Fruit fly (Drosophila melanogaster): ENCODE results near the gene wntD.

Gene wntD

DNA sequence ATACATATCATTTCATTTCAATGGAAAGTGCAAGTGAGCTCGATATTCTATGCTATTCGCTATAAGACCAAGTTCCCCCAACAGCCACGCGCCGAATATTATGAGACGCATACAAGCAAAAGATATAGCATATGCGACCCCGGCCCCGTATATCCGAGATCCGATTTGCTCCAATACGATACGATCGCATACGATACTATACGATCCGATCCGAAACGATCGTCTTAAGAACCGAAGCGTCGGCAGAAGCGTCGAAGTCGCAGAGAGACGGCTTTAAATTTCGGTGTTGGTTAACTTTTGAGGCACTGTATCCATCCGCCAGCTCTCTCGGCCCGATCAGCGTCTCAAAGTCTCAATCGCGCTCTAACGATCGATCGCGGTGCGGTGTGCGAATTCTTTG lies 13.6 kb downstream of the wntD start, which contains the start of gene CG8630:
Gene CG8630 (plus strand): TSS at position 303 of the 400 bp plus-strand sequence.
- TF ChIP-seq ovo (GFP tag; optimal IDR thresholded peaks at IDR 0.05), result no peak
- no peak for TF ChIP-seq cnc (optimal IDR thresholded peaks at IDR 0.05)
- TF ChIP-seq Mnt (GFP tag; optimal IDR thresholded peaks at IDR 0.05), result no peak
- no peak for TF ChIP-seq Hr96 (GFP tag; optimal IDR thresholded peaks at IDR 0.05)
- no peak for TF ChIP-seq toe (GFP tag; optimal IDR thresholded peaks at IDR 0.05)
- TF ChIP-seq pad (GFP tag; optimal IDR thresholded peaks at IDR 0.05), result no peak
- no peak for TF ChIP-seq CG12768 (GFP tag; optimal IDR thresholded peaks at IDR 0.05)
- TF ChIP-seq CG7045 (GFP tag; optimal IDR thresholded peaks at IDR 0.05), result no peak
- no peak for TF ChIP-seq Crg-1 (GFP tag; optimal IDR thresholded peaks at IDR 0.05)
- no peak for TF ChIP-seq CG11617 (GFP tag; optimal IDR thresholded peaks at IDR 0.05)
- no peak for TF ChIP-seq bab1 (GFP tag; optimal IDR thresholded peaks at IDR 0.05)
- TF ChIP-seq kay (GFP tag; ENCODE audit: borderline replicate concordance), result no peak
- no peak for TF ChIP-seq CG7101 (tag; optimal IDR thresholded peaks at IDR 0.05)
- TF ChIP-seq CG33017 (tag; optimal IDR thresholded peaks at IDR 0.05), result no peak

dm6 chr3R:13275473-13275872 lies 17.5 kb downstream of the wntD start:
- TF ChIP-seq cic (GFP tag; optimal IDR thresholded peaks at IDR 0.05) (no peak), pad (GFP tag; optimal IDR thresholded peaks at IDR 0.05) (no peak), CG5204 (GFP tag; optimal IDR thresholded peaks at IDR 0.05) (no peak), cnc (optimal IDR thresholded peaks at IDR 0.05) (no peak), toe (GFP tag; optimal IDR thresholded peaks at IDR 0.05) (no peak), tj (GFP tag; optimal IDR thresholded peaks at IDR 0.05) (no peak), Mnt (GFP tag; optimal IDR thresholded peaks at IDR 0.05) (no peak), CG12768 (GFP tag; optimal IDR thresholded peaks at IDR 0.05) (no peak), CG7101 (tag; optimal IDR thresholded peaks at IDR 0.05) (no peak)

DNA sequence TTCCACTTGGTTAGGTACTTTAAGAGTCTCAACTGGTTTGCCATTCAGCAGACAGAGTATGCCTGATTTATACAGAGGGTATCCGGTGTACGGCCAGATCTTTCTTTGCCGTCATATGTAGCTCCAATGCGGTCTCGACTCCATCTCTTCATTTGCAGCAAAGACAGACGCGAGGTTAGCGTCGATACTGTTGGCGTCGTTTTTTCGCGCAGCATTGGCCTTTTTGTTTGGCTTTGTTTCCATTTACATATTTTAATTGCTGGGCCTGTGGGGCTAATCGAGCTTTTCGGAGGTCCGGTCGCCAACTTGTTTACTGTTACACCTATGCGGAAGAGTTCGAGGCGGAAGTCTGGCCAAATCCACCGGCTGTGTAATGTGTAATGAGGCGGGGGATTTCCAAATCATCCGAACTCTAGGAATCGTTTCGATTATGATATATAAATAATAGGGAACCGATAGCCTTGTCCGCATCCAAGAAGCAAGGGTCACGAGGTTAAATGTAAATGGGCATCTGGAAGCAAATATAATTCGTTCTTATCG lies 18.7 kb downstream of the wntD start:
- no peak for TF ChIP-seq kay (GFP tag; ENCODE audit: borderline replicate concordance)
- no peak for TF ChIP-seq CG33017 (tag; optimal IDR thresholded peaks at IDR 0.05)
- no peak for TF ChIP-seq tj (GFP tag; optimal IDR thresholded peaks at IDR 0.05)
- TF ChIP-seq Mnt (GFP tag; optimal IDR thresholded peaks at IDR 0.05), result no peak
- no peak for TF ChIP-seq CG12768 (GFP tag; optimal IDR thresholded peaks at IDR 0.05)
- TF ChIP-seq pad (GFP tag; optimal IDR thresholded peaks at IDR 0.05), result no peak
- TF ChIP-seq CG1620 (GFP tag; optimal IDR thresholded peaks at IDR 0.05), result no peak
- no peak for TF ChIP-seq Crg-1 (GFP tag; optimal IDR thresholded peaks at IDR 0.05)
- TF ChIP-seq Hr96 (GFP tag; optimal IDR thresholded peaks at IDR 0.05), result no peak
- no peak for TF ChIP-seq Clk (GFP tag; optimal IDR thresholded peaks at IDR 0.05)
- no peak for TF ChIP-seq cic (GFP tag; optimal IDR thresholded peaks at IDR 0.05)
- no peak for TF ChIP-seq CG7101 (tag; optimal IDR thresholded peaks at IDR 0.05)
- TF ChIP-seq CG14711 (tag; optimal IDR thresholded peaks at IDR 0.05), result no peak
- no peak for TF ChIP-seq CG11617 (GFP tag; optimal IDR thresholded peaks at IDR 0.05)
- TF ChIP-seq ovo (GFP tag; optimal IDR thresholded peaks at IDR 0.05), result no peak
- no peak for TF ChIP-seq toe (GFP tag; optimal IDR thresholded peaks at IDR 0.05)
- TF ChIP-seq bab1 (GFP tag; optimal IDR thresholded peaks at IDR 0.05), result no peak
- no peak for TF ChIP-seq CG7045 (GFP tag; optimal IDR thresholded peaks at IDR 0.05)

DNA sequence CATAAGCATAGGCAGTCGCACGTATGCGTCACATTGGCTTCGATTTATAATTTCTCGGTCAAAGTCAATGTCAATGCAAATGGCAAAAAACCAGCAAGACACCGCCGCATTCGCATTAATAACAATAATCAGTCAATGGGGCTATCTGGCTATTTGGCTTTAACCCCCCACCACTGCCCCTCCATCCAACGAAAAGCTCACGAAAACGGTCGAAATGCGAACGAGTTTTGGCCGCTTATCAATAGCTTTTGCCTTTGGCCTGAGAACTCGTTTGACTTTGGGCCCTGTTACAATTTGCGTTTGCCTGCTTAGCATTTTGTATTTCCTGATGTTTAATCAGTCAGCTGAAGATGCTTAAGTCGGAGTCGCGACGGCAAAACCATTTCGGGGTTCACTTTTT lies 19.5 kb downstream of the wntD start:
- no peak for TF ChIP-seq Mnt (GFP tag; optimal IDR thresholded peaks at IDR 0.05)
- no peak for TF ChIP-seq CG7045 (GFP tag; optimal IDR thresholded peaks at IDR 0.05)
- no peak for TF ChIP-seq Hr96 (GFP tag; optimal IDR thresholded peaks at IDR 0.05)
- no peak for TF ChIP-seq tj (GFP tag; optimal IDR thresholded peaks at IDR 0.05)
- TF ChIP-seq cnc (optimal IDR thresholded peaks at IDR 0.05), result no peak

DNA sequence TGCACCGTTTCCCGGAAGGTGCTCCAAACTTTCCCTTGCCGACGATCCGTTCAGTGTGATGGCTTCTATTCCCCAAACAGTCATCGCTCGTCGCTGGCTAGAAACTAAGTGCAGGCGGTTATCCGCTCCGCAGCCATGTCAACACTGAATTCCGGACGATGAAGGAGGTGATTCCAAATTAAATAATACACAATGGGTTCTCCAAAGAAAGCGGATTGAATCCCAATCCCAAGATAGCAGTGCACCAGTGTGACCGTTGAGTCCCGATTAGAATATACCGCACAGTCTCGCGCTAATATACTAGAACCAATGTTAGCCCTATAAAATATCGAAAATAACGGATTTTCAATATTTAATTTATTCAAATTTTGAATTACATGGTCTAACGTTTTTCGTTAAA lies 21.2 kb downstream of the wntD start, which contains the start of gene TBC1D5:
Gene TBC1D5 (minus strand): TSS at position 254 of the 400 bp plus-strand sequence.
- TF ChIP-seq CG7045 (GFP tag; optimal IDR thresholded peaks at IDR 0.05) (no peak), ovo (GFP tag; optimal IDR thresholded peaks at IDR 0.05) (no peak), cnc (optimal IDR thresholded peaks at IDR 0.05) (no peak), cic (GFP tag; optimal IDR thresholded peaks at IDR 0.05) (no peak), Mnt (GFP tag; optimal IDR thresholded peaks at IDR 0.05) (no peak), kay (GFP tag; ENCODE audit: borderline replicate concordance) (no peak), CG14711 (tag; optimal IDR thresholded peaks at IDR 0.05) (peak; percentile 16), tj (GFP tag; optimal IDR thresholded peaks at IDR 0.05) (no peak), bab1 (GFP tag; optimal IDR thresholded peaks at IDR 0.05) (peak; percentile 13), CG12768 (GFP tag; optimal IDR thresholded peaks at IDR 0.05) (no peak), toe (GFP tag; optimal IDR thresholded peaks at IDR 0.05) (no peak), Clk (GFP tag; optimal IDR thresholded peaks at IDR 0.05) (no peak), Crg-1 (GFP tag; optimal IDR thresholded peaks at IDR 0.05) (no peak), CG5204 (GFP tag; optimal IDR thresholded peaks at IDR 0.05) (no peak), CG33017 (tag; optimal IDR thresholded peaks at IDR 0.05) (no peak)

dm6 chr3R:13270648-13271047 lies 22.4 kb downstream of the wntD start:
- no peak for TF ChIP-seq Mnt (GFP tag; optimal IDR thresholded peaks at IDR 0.05)
- no peak for TF ChIP-seq CG11617 (GFP tag; optimal IDR thresholded peaks at IDR 0.05)
- no peak for TF ChIP-seq toe (GFP tag; optimal IDR thresholded peaks at IDR 0.05)
- no peak for TF ChIP-seq Clk (GFP tag; optimal IDR thresholded peaks at IDR 0.05)
- TF ChIP-seq bab1 (GFP tag; optimal IDR thresholded peaks at IDR 0.05), result no peak
- TF ChIP-seq cnc (optimal IDR thresholded peaks at IDR 0.05), result no peak
- TF ChIP-seq CG33017 (tag; optimal IDR thresholded peaks at IDR 0.05), result no peak
- TF ChIP-seq ovo (GFP tag; optimal IDR thresholded peaks at IDR 0.05), result no peak
- TF ChIP-seq Hr96 (GFP tag; optimal IDR thresholded peaks at IDR 0.05), result no peak
- TF ChIP-seq CG5204 (GFP tag; optimal IDR thresholded peaks at IDR 0.05), result no peak
- TF ChIP-seq Crg-1 (GFP tag; optimal IDR thresholded peaks at IDR 0.05), result no peak
- TF ChIP-seq cic (GFP tag; optimal IDR thresholded peaks at IDR 0.05), result no peak
- no peak for TF ChIP-seq CG7101 (tag; optimal IDR thresholded peaks at IDR 0.05)
- no peak for TF ChIP-seq CG14711 (tag; optimal IDR thresholded peaks at IDR 0.05)
- TF ChIP-seq CG7045 (GFP tag; optimal IDR thresholded peaks at IDR 0.05), result no peak
- TF ChIP-seq tj (GFP tag; optimal IDR thresholded peaks at IDR 0.05), result no peak
